Worm (Caenorhabditis elegans) whole organism, L2 larva: Measurements from ENCODE around the gene apl-1.

Experiments used
- R02D3.7 ChIP-seq: fragments of 150-350 bp; optimal IDR thresholded peaks from 2 replicates; lab custom pipeline; 2014; ENCODE audit warnings: missing biosample characterization, missing genetic modification characterization
- ama-1 ChIP-seq: fragments of 150-350 bp; optimal IDR thresholded peaks from 2 replicates; lab custom pipeline; 2018; ENCODE audit warnings: inconsistent platforms
- ceh-82 ChIP-seq: fragments of 150-350 bp; optimal IDR thresholded peaks from 2 replicates; lab custom pipeline; 2014; ENCODE audit warnings: missing biosample characterization, missing genetic modification characterization
- egl-27 ChIP-seq: sonication (generic microtip); optimal IDR thresholded peaks from 3 replicates; lab custom pipeline; 2017; ENCODE audit warnings: missing biosample characterization, missing genetic modification reagents, missing genetic modification characterization
- elt-1 ChIP-seq: fragments of 150-350 bp; optimal IDR thresholded peaks from 2 replicates; lab custom pipeline; 2014; ENCODE audit warnings: missing biosample characterization, missing genetic modification characterization
- lin-13 ChIP-seq: fragments of 150-350 bp; optimal IDR thresholded peaks from 2 replicates; lab custom pipeline; 2014; ENCODE audit warnings: missing biosample characterization, missing genetic modification reagents, missing genetic modification characterization
- mdl-1 ChIP-seq, 2 experiments: fragments of 150-350 bp in 1 of 2; sonication (generic microtip) in 1 of 2; optimal IDR thresholded peaks; 2 replicates each; lab custom pipeline; 2017; ENCODE audit warnings: missing biosample characterization in 2 of 2, missing genetic modification characterization in 2 of 2
- nhr-11 ChIP-seq: fragments of 150-350 bp; optimal IDR thresholded peaks from 2 replicates; lab custom pipeline; 2014; ENCODE audit warnings: missing biosample characterization, missing genetic modification characterization
- nhr-12 ChIP-seq: fragments of 150-350 bp; optimal IDR thresholded peaks from 2 replicates; lab custom pipeline; 2014; ENCODE audit warnings: missing biosample characterization, missing genetic modification characterization
- nhr-25 ChIP-seq: fragments of 150-350 bp; sonication (generic microtip); optimal IDR thresholded peaks from 3 replicates; lab custom pipeline; 2014; ENCODE audit warnings: missing biosample characterization, missing genetic modification characterization
- unc-39 ChIP-seq: fragments of 150-350 bp; optimal IDR thresholded peaks from 2 replicates; lab custom pipeline; 2014; ENCODE audit warnings: missing biosample characterization, missing genetic modification characterization
- zag-1 ChIP-seq: fragments of 150-350 bp; optimal IDR thresholded peaks from 2 replicates; lab custom pipeline; 2014; ENCODE audit warnings: missing biosample characterization, missing genetic modification characterization
- ztf-4 ChIP-seq: fragments of 150-350 bp; optimal IDR thresholded peaks from 2 replicates; lab custom pipeline; 2014; ENCODE audit warnings: missing biosample characterization, missing genetic modification characterization

DNA sequence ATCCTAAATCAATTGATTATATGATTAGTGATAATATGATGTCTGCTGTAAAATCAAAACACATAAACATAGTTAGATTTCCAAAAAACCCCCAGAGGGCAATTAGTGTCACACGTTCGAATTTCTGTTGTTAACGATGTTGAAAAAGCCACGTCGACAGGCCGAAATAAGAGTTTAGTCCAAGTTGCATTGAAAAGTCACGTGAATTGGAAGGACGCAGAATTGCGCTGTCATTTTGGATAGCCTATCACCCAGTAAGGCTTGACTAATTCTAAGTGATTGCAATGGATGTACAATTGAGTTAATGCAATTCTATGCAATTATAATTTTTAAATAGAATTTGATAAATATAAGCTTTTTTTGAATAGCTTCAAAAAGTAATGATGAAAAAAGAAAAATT is 18.9 kb upstream of the apl-1 start:
- no peak for TF ChIP-seq ama-1 (lab: Kevin White, UChicago)
- no peak for TF ChIP-seq elt-1
- TF ChIP-seq nhr-11, result no peak
- TF ChIP-seq nhr-12 (tag; lab: Kevin White, UChicago), result no peak
- TF ChIP-seq R02D3.7 (tag; lab: Kevin White, UChicago), result no peak
- no peak for TF ChIP-seq unc-39
- TF ChIP-seq ceh-82, result no peak
- TF ChIP-seq nhr-25 (tag; lab: Kevin White, UChicago), result peak; percentile 8
- TF ChIP-seq ztf-4 (tag; lab: Kevin White, UChicago), result no peak
- TF ChIP-seq lin-13 (GFP tag; lab: Kevin White, UChicago), result no peak
- TF ChIP-seq egl-27 (tag; lab: Kevin White, UChicago), result no peak
- TF ChIP-seq zag-1 (tag; lab: Kevin White, UChicago), result no peak
- TF ChIP-seq mdl-1 (tag; optimal IDR thresholded peaks at IDR 0.05; lab: Kevin White, UChicago), result no peak
